Worm (Caenorhabditis elegans): ENCODE measurements around the gene ZK185.3.

ce11 chrIV:4486738-4487137 is 43.5 kb downstream of the ZK185.3 start, which contains the start of gene trx-3:
- TF ChIP-seq zip-8 (tag; optimal IDR thresholded peaks at IDR 0.05) (no peak), unc-62 (GFP tag; optimal IDR thresholded peaks at IDR 0.05) (no peak), mep-1 (tag; optimal IDR thresholded peaks at IDR 0.05) (no peak), ceh-83 (GFP tag; optimal IDR thresholded peaks at IDR 0.05) (no peak), pha-4 (tag; optimal IDR thresholded peaks at IDR 0.05) (no peak), ztf-11 (tag; optimal IDR thresholded peaks at IDR 0.05) (no peak), nhr-76 (tag; optimal IDR thresholded peaks at IDR 0.05) (no peak), unc-39 (tag; optimal IDR thresholded peaks at IDR 0.05) (no peak), bed-3 (GFP tag; optimal IDR thresholded peaks at IDR 0.05) (no peak), nhr-12 (tag; optimal IDR thresholded peaks at IDR 0.05) (no peak), unc-120 (tag; optimal IDR thresholded peaks at IDR 0.05; ENCODE audit: poor library complexity, severe bottlenecking) (no peak), elt-3 (tag; optimal IDR thresholded peaks at IDR 0.05) (no peak), elt-1 (tag; optimal IDR thresholded peaks at IDR 0.05; ENCODE audit: borderline replicate concordance, insufficient read depth) (no peak)

Measured in whole organism, mixed stage, embryonic.